Worm (Caenorhabditis elegans) whole organism, L1 larva: ENCODE results near the gene C15B12.3.

Experiments
- blmp-1 ChIP-seq: fragments of 150-350 bp; optimal IDR thresholded peaks from 2 replicates; lab custom pipeline; 2014; ENCODE audit warnings: missing biosample characterization, missing genetic modification characterization
- ceh-88 ChIP-seq: fragments of 200-800 bp; sonication (Bioruptor generic); IDR thresholded peaks from 2 replicates; pipeline ENCODE4 v1.3.6; 2022; ENCODE audit warnings: missing genetic modification characterization, missing compliant biosample characterization
- egl-27 ChIP-seq, 2 experiments: fragments of 150-350 bp in 1 of 2; sonication (generic microtip); optimal IDR thresholded peaks; 3 replicates each; lab custom pipeline; 2017 to 2018; ENCODE audit warnings: missing biosample characterization in 2 of 2, missing genetic modification characterization in 2 of 2, missing genetic modification reagents in 2 of 2
- elt-3 ChIP-seq, 6 experiments: fragments of 150-350 bp in 1 of 6; sonication (generic microtip); optimal IDR thresholded peaks; 2 replicates each; lab custom pipeline; 2017 to 2018; ENCODE audit warnings: missing biosample characterization in 6 of 6, missing genetic modification characterization in 6 of 6, inconsistent platforms in 1 of 6
- fos-1 ChIP-seq: fragments of 150-350 bp; optimal IDR thresholded peaks from 2 replicates; lab custom pipeline; 2014; ENCODE audit warnings: missing biosample characterization, missing genetic modification characterization
- lir-3 ChIP-seq: sonication (generic microtip); optimal IDR thresholded peaks from 2 replicates; lab custom pipeline; 2016; ENCODE audit warnings: mild to moderate bottlenecking, missing genetic modification characterization, moderate library complexity, missing compliant biosample characterization; ENCODE audit not compliant: poor library complexity
- mef-2 ChIP-seq: fragments of 150-350 bp; optimal IDR thresholded peaks from 2 replicates; lab custom pipeline; 2014; ENCODE audit warnings: missing biosample characterization, missing genetic modification characterization
- mep-1 ChIP-seq: fragments of 150-350 bp; optimal IDR thresholded peaks from 2 replicates; lab custom pipeline; 2014; ENCODE audit warnings: missing biosample characterization, missing genetic modification characterization
- nhr-19 ChIP-seq: fragments of 200-800 bp; sonication (Bioruptor generic); conservative IDR thresholded peaks from 2 replicates; pipeline ENCODE4 v1.3.6; 2022; ENCODE audit warnings: missing genetic modification characterization, missing compliant biosample characterization
- nhr-20 ChIP-seq: sonication (generic microtip); optimal IDR thresholded peaks from 2 replicates; lab custom pipeline; 2016; ENCODE audit warnings: mild to moderate bottlenecking, missing genetic modification characterization, missing compliant biosample characterization
- nhr-84 ChIP-seq: sonication (generic microtip); optimal IDR thresholded peaks from 2 replicates; lab custom pipeline; 2017; ENCODE audit warnings: missing biosample characterization, missing genetic modification characterization
- pag-3 ChIP-seq: sonication (generic microtip); optimal IDR thresholded peaks from 2 replicates; lab custom pipeline; 2017; ENCODE audit warnings: missing genetic modification characterization, mild to moderate bottlenecking, missing compliant biosample characterization, antibody characterized with exemption, borderline replicate concordance; ENCODE audit not compliant: insufficient read depth
- skn-1 ChIP-seq: fragments of 150-350 bp; optimal IDR thresholded peaks from 2 replicates; lab custom pipeline; 2014; ENCODE audit warnings: missing biosample characterization, missing genetic modification characterization

ce11 chrX:6437545-6437944, 29.8 kb downstream of the C15B12.3 start, which contains the start of gene K10C2.8:
- TF ChIP-seq pag-3 (tag; lab: Kevin White, UChicago) (no peak), lir-3 (tag; lab: Kevin White, UChicago) (no peak), skn-1 (tag; lab: Kevin White, UChicago) (no peak), mep-1 (tag; lab: Kevin White, UChicago) (no peak), ceh-88 (GFP tag; lab: Robert Waterston, UW) (no peak), blmp-1 (tag; lab: Kevin White, UChicago) (no peak), egl-27 (tag; optimal IDR thresholded peaks at IDR 0.05; lab: Kevin White, UChicago) (no peak), nhr-19 (GFP tag; lab: Robert Waterston, UW) (no peak), nhr-84 (tag; lab: Kevin White, UChicago) (no peak), fos-1 (tag; lab: Kevin White, UChicago) (no peak), nhr-20 (no peak), elt-3 (tag; optimal IDR thresholded peaks at IDR 0.05; lab: Kevin White, UChicago) (no peak), mef-2 (tag; lab: Kevin White, UChicago) (no peak)
